Worm (Caenorhabditis elegans): ENCODE results near the gene K05F1.8.

The K05F1.8 gene

DNA sequence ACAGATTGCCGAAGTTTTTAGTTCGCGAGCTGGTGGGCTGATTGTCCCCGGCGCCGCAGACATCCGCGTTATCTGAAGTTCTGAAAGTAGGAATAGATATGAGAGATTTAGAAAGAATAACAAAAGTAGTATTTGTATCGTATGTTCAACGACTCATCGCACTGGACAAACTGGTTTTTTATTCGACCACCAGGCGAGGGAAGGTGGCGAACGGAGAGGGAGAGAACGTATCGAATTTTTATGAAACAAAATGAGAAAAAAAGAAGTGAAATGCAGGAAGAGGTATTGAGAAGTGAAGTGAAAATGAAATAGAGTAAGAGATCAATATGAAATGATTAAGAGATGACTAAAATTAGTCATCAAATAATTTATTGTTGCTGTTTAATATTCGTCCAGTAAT lies 27.9 kb upstream of the K05F1.8 start, which contains the start of gene tbc-2:
Gene tbc-2, minus strand, starts transcription at position 80 of the 400 bp plus-strand sequence.
- TF ChIP-seq nhr-28 (tag; optimal IDR thresholded peaks at IDR 0.05) (peak; percentile 36), unc-62 (GFP tag; optimal IDR thresholded peaks at IDR 0.05 in 1 of 2) (peak in 1 of 2 experiments; percentile 51), unc-62 (tag; optimal IDR thresholded peaks at IDR 0.05) (no peak), Y75B8A.6 (GFP tag; IDR thresholded peaks at IDR 0.05) (no peak)

- peak in 1 of 2 experiments; percentile 19 for TF ChIP-seq lsy-2 (tag; optimal IDR thresholded peaks at IDR 0.05)
- no peak for TF ChIP-seq lim-7 (GFP tag; IDR thresholded peaks at IDR 0.05)
- peak; percentile 2 for TF ChIP-seq dpl-1 (GFP tag; optimal IDR thresholded peaks at IDR 0.05)
- no peak for TF ChIP-seq php-3 (GFP tag; IDR thresholded peaks at IDR 0.05)
- no peak for TF ChIP-seq ceh-82 (tag; optimal IDR thresholded peaks at IDR 0.05)
- TF ChIP-seq nhr-6 (tag; optimal IDR thresholded peaks at IDR 0.05), result no peak
- TF ChIP-seq T26A8.4 (GFP tag; IDR thresholded peaks at IDR 0.05), result no peak
- TF ChIP-seq mxl-3 (GFP tag; optimal IDR thresholded peaks at IDR 0.05), result no peak
- TF ChIP-seq hif-1 (tag; optimal IDR thresholded peaks at IDR 0.05), result no peak
- no peak for TF ChIP-seq gei-8 (GFP tag; optimal IDR thresholded peaks at IDR 0.05)
- no peak for TF ChIP-seq daf-16 (GFP tag; optimal IDR thresholded peaks at IDR 0.05)
- no peak for TF ChIP-seq daf-16 (tag; optimal IDR thresholded peaks at IDR 0.05)
- TF ChIP-seq lin-13 (GFP tag; optimal IDR thresholded peaks at IDR 0.05), result no peak
- TF ChIP-seq snpc-1.2 (GFP tag; IDR thresholded peaks at IDR 0.05), result no peak
- TF ChIP-seq ctbp-1 (GFP tag; IDR thresholded peaks at IDR 0.05), result 0 out of 2 replicates have a peak, but pooled peaks have one; percentile 10
Observed at ce11 chrII:5820282-5820762, 20.9 kb upstream of the K05F1.8 start, which contains the start of gene ehs-1. ehs-1 (plus strand) TSS chrII:5820712.

- TF ChIP-seq madf-9 (GFP tag; conservative IDR thresholded peaks at IDR 0.05), result peak; percentile 47; the same call in 1 of the 2 replicates
- TF ChIP-seq snpc-1.2 (GFP tag; IDR thresholded peaks at IDR 0.05), result 0 out of 2 replicates have a peak, but pooled peaks have one; percentile 9
- peak; percentile 34 for TF ChIP-seq dmd-6 (GFP tag; IDR thresholded peaks at IDR 0.05)
- TF ChIP-seq ceh-20 (GFP tag; IDR thresholded peaks at IDR 0.05), result no peak
- peak; percentile 22 for TF ChIP-seq nhr-28 (tag; optimal IDR thresholded peaks at IDR 0.05)
- TF ChIP-seq unc-130 (GFP tag; optimal IDR thresholded peaks at IDR 0.05), result peak; percentile 91
- TF ChIP-seq vab-7 (GFP tag; IDR thresholded peaks at IDR 0.05), result 0 out of 2 replicates have a peak, but pooled peaks have one; percentile 23
- TF ChIP-seq dmd-9 (GFP tag; IDR thresholded peaks at IDR 0.05), result 0 out of 2 replicates have a peak, but pooled peaks have one; percentile 40
- TF ChIP-seq zip-11 (GFP tag; IDR thresholded peaks at IDR 0.05), result no peak
- peak; percentile 24 for TF ChIP-seq dpl-1 (GFP tag; optimal IDR thresholded peaks at IDR 0.05)
- TF ChIP-seq ZK337.2 (GFP tag; IDR thresholded peaks at IDR 0.05), result 0 out of 2 replicates have a peak, but pooled peaks have one; percentile 62
- TF ChIP-seq ceh-44 (GFP tag; IDR thresholded peaks at IDR 0.05), result no peak
- TF ChIP-seq hif-1 (tag; optimal IDR thresholded peaks at IDR 0.05), result peak in 1 of 2 experiments; percentile 54
- TF ChIP-seq snpc-4 (tag; optimal IDR thresholded peaks at IDR 0.05), result no peak
- peak; percentile 30 for TF ChIP-seq aha-1 (tag)
- TF ChIP-seq lin-38 (GFP tag; IDR thresholded peaks at IDR 0.05), result peak; percentile 90
- TF ChIP-seq mes-2 (tag; optimal IDR thresholded peaks at IDR 0.05; ENCODE audit: poor library complexity, severe bottlenecking), result peak; percentile 97
- 0 out of 2 replicates have a peak, but pooled peaks have one; percentile 21 for TF ChIP-seq tra-1 (GFP tag; IDR thresholded peaks at IDR 0.05)
- peak; percentile 25; the same call in 1 of the 2 replicates for TF ChIP-seq Y48G9A.11 (GFP tag; IDR thresholded peaks at IDR 0.05)
- no peak for TF ChIP-seq hlh-30 (tag; optimal IDR thresholded peaks at IDR 0.05; ENCODE audit: insufficient read depth)
Observed at ce11 chrII:5819655-5820054, 20.2 kb upstream of the K05F1.8 start.

- no peak for TF ChIP-seq F10B5.3 (tag; optimal IDR thresholded peaks at IDR 0.05)
- no peak for TF ChIP-seq dmd-6 (GFP tag; IDR thresholded peaks at IDR 0.05)
- TF ChIP-seq Y48G9A.11 (GFP tag; IDR thresholded peaks at IDR 0.05), result no peak
- no peak for TF ChIP-seq zag-1 (tag; optimal IDR thresholded peaks at IDR 0.05)
- no peak for TF ChIP-seq ZK546.5 (tag; optimal IDR thresholded peaks at IDR 0.05)
Observed at ce11 chrII:5818298-5818697, 18.8 kb upstream of the K05F1.8 start, which contains the start of gene ZK1248.4. ZK1248.4 (plus strand) TSS chrII:5818598.

All from whole organism, L4 larva.